Worm (Caenorhabditis elegans) whole organism, young adult: Measurements from ENCODE around the gene cTel54X.2.

Experiments used
- D2030.7 ChIP-seq: fragments of 200-800 bp; sonication (Bioruptor generic); IDR thresholded peaks from 2 replicates; pipeline ENCODE4 v1.3.6; 2022; ENCODE audit warnings: missing genetic modification reagents, missing genetic modification characterization, missing compliant biosample characterization
- F37B4.10 ChIP-seq: fragments of 200-800 bp; sonication (Bioruptor generic); IDR thresholded peaks from 2 replicates; pipeline ENCODE4 v1.3.6; 2022; ENCODE audit warnings: missing genetic modification characterization, missing compliant biosample characterization
- F52B5.7 ChIP-seq: sonication (generic microtip); optimal IDR thresholded peaks from 2 replicates; lab custom pipeline; 2016; ENCODE audit warnings: mild to moderate bottlenecking, missing genetic modification characterization, missing compliant biosample characterization
- K11D2.4 ChIP-seq: fragments of 200-800 bp; sonication (Bioruptor generic); IDR thresholded peaks from 2 replicates; pipeline ENCODE4 v1.3.6; 2022; ENCODE audit warnings: missing genetic modification reagents, missing genetic modification characterization, missing compliant biosample characterization
- K12H6.12 ChIP-seq: fragments of 200-800 bp; sonication (Bioruptor generic); optimal IDR thresholded peaks from 2 replicates; lab custom pipeline; 2018; ENCODE audit warnings: mild to moderate bottlenecking, missing genetic modification characterization, missing compliant biosample characterization
- Y79H2A.3 ChIP-seq: fragments of 200-800 bp; sonication (Bioruptor generic); conservative IDR thresholded peaks from 2 replicates; pipeline ENCODE4 v1.3.6; 2022; ENCODE audit warnings: missing genetic modification reagents, missing genetic modification characterization, missing compliant biosample characterization
- ama-1 ChIP-seq, 3 experiments: fragments of 150-350 bp in 1 of 3; sonication (generic microtip) in 2 of 3; optimal IDR thresholded peaks; 2 replicates each; lab custom pipeline; 2014 to 2018; ENCODE audit warnings: missing biosample characterization in 2 of 3, missing genetic modification characterization in 2 of 3, missing genetic modification reagents in 2 of 3
- aptf-3 ChIP-seq: fragments of 200-800 bp; sonication (Bioruptor generic); IDR thresholded peaks from 2 replicates; pipeline ENCODE4 v1.3.6; 2022; ENCODE audit warnings: missing genetic modification characterization, missing compliant biosample characterization
- atf-7 ChIP-seq: sonication (generic microtip); optimal IDR thresholded peaks from 2 replicates; lab custom pipeline; 2017; ENCODE audit warnings: mild to moderate bottlenecking, missing genetic modification characterization, missing compliant biosample characterization
- athp-1 ChIP-seq: sonication (generic microtip); optimal IDR thresholded peaks from 2 replicates; lab custom pipeline; 2017; ENCODE audit warnings: mild to moderate bottlenecking, missing genetic modification characterization, missing compliant biosample characterization
- ceh-100 ChIP-seq: fragments of 200-800 bp; sonication (Bioruptor generic); IDR thresholded peaks from 2 replicates; pipeline ENCODE4 v1.3.6; 2022; ENCODE audit warnings: missing genetic modification reagents, missing genetic modification characterization, missing compliant biosample characterization
- egl-18 ChIP-seq: fragments of 200-800 bp; sonication (Bioruptor generic); IDR thresholded peaks from 2 replicates; pipeline ENCODE4 v1.3.6; 2022; ENCODE audit warnings: missing genetic modification reagents, missing genetic modification characterization, missing compliant biosample characterization
- egl-44 ChIP-seq: fragments of 200-800 bp; sonication (Bioruptor generic); IDR thresholded peaks from 2 replicates; pipeline ENCODE4 v1.3.6; 2022; ENCODE audit warnings: missing genetic modification reagents, missing genetic modification characterization, missing compliant biosample characterization
- hmg-1.2 ChIP-seq: fragments of 200-800 bp; sonication (Bioruptor generic); IDR thresholded peaks from 2 replicates; pipeline ENCODE4 v1.3.6; 2022; ENCODE audit warnings: missing genetic modification reagents, missing genetic modification characterization, missing compliant biosample characterization
- hrde-1 ChIP-seq: sonication (generic microtip); optimal IDR thresholded peaks from 2 replicates; lab custom pipeline; 2016; ENCODE audit warnings: missing genetic modification characterization, mild to moderate bottlenecking, missing compliant biosample characterization, moderate library complexity, missing genotype, missing genetic modification reagents, borderline replicate concordance
- hsf-1 ChIP-seq: fragments of 200-800 bp; sonication (Bioruptor generic); IDR thresholded peaks from 2 replicates; pipeline ENCODE4 v1.3.6; 2022; ENCODE audit warnings: missing genetic modification reagents, missing genetic modification characterization, missing compliant biosample characterization
- lin-40 ChIP-seq: sonication (generic microtip); optimal IDR thresholded peaks from 2 replicates; lab custom pipeline; 2016; ENCODE audit warnings: missing genetic modification characterization, mild to moderate bottlenecking, missing compliant biosample characterization, missing genotype, missing genetic modification reagents
- lsy-27 ChIP-seq: sonication (generic microtip); optimal IDR thresholded peaks from 2 replicates; lab custom pipeline; 2017; ENCODE audit warnings: missing genetic modification characterization, mild to moderate bottlenecking, missing compliant biosample characterization, antibody characterized with exemption, missing genotype, borderline replicate concordance; ENCODE audit not compliant: insufficient read depth
- mes-4 ChIP-seq: sonication (generic microtip); optimal IDR thresholded peaks from 2 replicates; lab custom pipeline; 2016; ENCODE audit warnings: missing genotype, missing genetic modification characterization, missing compliant biosample characterization
- nfya-1 ChIP-seq: sonication (generic microtip); optimal IDR thresholded peaks from 2 replicates; lab custom pipeline; 2017; ENCODE audit warnings: antibody characterized with exemption, missing compliant biosample characterization, missing genetic modification characterization, borderline replicate concordance; ENCODE audit not compliant: insufficient read depth
- nhr-80 ChIP-seq: sonication (generic microtip); optimal IDR thresholded peaks from 2 replicates; lab custom pipeline; 2016; ENCODE audit warnings: missing genetic modification characterization, missing compliant biosample characterization
- nhr-90 ChIP-seq: sonication (generic microtip); optimal IDR thresholded peaks from 2 replicates; lab custom pipeline; 2016; ENCODE audit warnings: missing genotype, mild to moderate bottlenecking, missing genetic modification characterization, missing compliant biosample characterization
- pbrm-1 ChIP-seq: fragments of 200-800 bp; sonication (Bioruptor generic); IDR thresholded peaks from 2 replicates; pipeline ENCODE4 v1.3.6; 2022; ENCODE audit warnings: missing genetic modification reagents, missing genetic modification characterization, missing compliant biosample characterization
- rpc-1 ChIP-seq, 2 experiments: fragments of 150-350 bp in 1 of 2; sonication (generic microtip) in 1 of 2; optimal IDR thresholded peaks; 2 replicates each; lab custom pipeline; 2014 to 2018; ENCODE audit warnings: missing biosample characterization in 1 of 2, missing genetic modification characterization in 1 of 2, missing genetic modification reagents in 1 of 2, missing genotype in 1 of 2
- sdz-38 ChIP-seq: sonication (generic microtip); optimal IDR thresholded peaks from 2 replicates; lab custom pipeline; 2016; ENCODE audit warnings: missing genotype, missing genetic modification characterization, missing compliant biosample characterization
- snpc-1.1 ChIP-seq: sonication (generic microtip); optimal IDR thresholded peaks from 2 replicates; lab custom pipeline; 2017; ENCODE audit warnings: missing genetic modification characterization, mild to moderate bottlenecking, missing compliant biosample characterization, antibody characterized with exemption, moderate library complexity, missing genotype, missing genetic modification reagents; ENCODE audit not compliant: insufficient read depth
- snpc-4 ChIP-seq, 5 experiments: fragments of 150-350 bp in 1 of 5; sonication (generic microtip) in 4 of 5; optimal IDR thresholded peaks; 2 replicates each; lab custom pipeline; 2014 to 2018; ENCODE audit warnings: missing genetic modification characterization in 5 of 5, missing biosample characterization in 3 of 5, antibody characterized with exemption in 2 of 5, mild to moderate bottlenecking in 2 of 5, missing compliant biosample characterization in 2 of 5, missing genotype in 2 of 5, moderate library complexity in 2 of 5, missing genetic modification reagents in 1 of 5
- tbp1 ChIP-seq: fragments of 200-800 bp; sonication (Bioruptor generic); optimal IDR thresholded peaks from 2 replicates; lab custom pipeline; 2018; ENCODE audit warnings: mild to moderate bottlenecking, missing genetic modification characterization, missing compliant biosample characterization
- zfh-2 ChIP-seq: fragments of 200-800 bp; sonication (Bioruptor generic); conservative IDR thresholded peaks from 2 replicates; pipeline ENCODE4 v1.3.6; 2022; ENCODE audit warnings: missing genetic modification reagents, missing genetic modification characterization, missing compliant biosample characterization
- ztf-6 ChIP-seq: fragments of 200-800 bp; sonication (Bioruptor generic); IDR thresholded peaks from 2 replicates; pipeline ENCODE4 v1.3.6; 2022; ENCODE audit warnings: missing genetic modification reagents, missing genetic modification characterization, missing compliant biosample characterization

Gene cTel54X.2

DNA sequence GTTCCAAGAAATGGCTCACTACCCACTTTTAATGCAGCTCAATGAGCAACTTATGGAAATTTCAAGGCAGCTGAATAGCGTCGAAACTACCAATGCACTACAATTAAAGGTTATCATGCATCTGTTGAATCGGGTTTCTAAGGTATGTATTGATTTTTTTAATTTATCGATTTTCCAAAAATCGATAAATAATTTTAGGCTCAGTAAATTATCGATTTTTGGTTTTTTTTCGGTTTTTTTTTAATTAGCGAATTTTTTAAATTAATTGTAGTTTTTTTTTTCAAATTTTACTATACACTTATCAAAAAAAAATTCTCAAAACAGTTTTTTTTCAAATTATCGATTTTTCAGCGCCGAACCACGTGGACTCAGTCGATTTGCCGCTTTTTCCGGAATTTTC, 13.7 kb downstream of the cTel54X.2 start (continued):
- TF ChIP-seq K12H6.12 (tag; lab: Kevin White, UChicago) (no peak), snpc-1.1 (tag; lab: Kevin White, UChicago) (no peak), snpc-4 (GFP tag; optimal IDR thresholded peaks at IDR 0.05; lab: Kevin White, UChicago) (no peak), snpc-4 (tag; optimal IDR thresholded peaks at IDR 0.05; lab: Kevin White, UChicago) (no peak), tbp1 (GFP tag; lab: Kevin White, UChicago) (no peak)

DNA sequence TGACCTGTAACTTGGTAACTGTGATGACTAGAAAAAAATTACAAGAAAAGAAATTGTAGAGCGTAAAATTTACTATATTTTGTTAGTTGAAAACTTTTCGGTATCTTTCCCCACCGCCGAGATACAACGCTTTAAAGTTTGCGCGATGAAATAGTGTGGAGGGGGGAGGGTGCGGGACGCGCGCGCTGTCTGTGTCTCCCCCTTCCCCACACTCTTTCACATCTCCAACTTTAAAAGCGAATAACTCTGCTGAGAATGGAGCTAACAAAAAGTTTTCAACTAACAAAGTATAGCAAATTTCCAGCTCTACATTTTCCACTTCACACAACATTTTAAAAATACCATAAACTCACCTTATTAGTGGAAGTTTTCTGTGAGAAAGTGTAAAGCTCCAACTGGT, 14.5 kb downstream of the cTel54X.2 start:
- no peak for TF ChIP-seq hrde-1 (tag; lab: Kevin White, UChicago)
- peak; percentile 73 for TF ChIP-seq hmg-1.2 (GFP tag; lab: Robert Waterston, UW)

DNA sequence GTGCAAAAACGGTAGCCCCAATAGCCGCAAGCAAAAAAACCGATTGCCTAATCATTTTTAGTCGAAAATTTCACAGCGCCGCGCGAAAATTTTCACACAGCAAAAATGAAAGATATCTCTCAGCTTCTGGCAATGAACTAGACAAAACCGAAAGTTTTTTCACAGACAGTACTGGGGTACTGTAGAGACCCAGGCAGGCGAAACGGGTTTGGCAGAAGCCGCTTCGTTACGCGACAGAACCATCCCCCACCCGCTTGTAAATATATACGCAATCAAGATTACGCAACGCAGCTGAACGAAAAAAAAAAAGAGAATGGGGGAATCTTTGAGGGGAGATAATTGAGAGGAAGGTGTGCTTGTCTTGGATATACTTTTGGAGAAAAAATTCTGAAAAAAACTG, 16.4 kb downstream of the cTel54X.2 start, which contains the start of gene H10E21.4:
TSS of gene H10E21.4 (minus strand) at position 167 of the 400 bp plus-strand sequence.
- TF ChIP-seq sdz-38 (tag; lab: Kevin White, UChicago), result no peak
- no peak for TF ChIP-seq egl-44 (GFP tag; lab: Robert Waterston, UW)
- no peak for TF ChIP-seq Y79H2A.3
- TF ChIP-seq lin-40 (tag; lab: Kevin White, UChicago), result no peak
- TF ChIP-seq hsf-1 (GFP tag; lab: Robert Waterston, UW), result no peak
- TF ChIP-seq F52B5.7 (tag; lab: Kevin White, UChicago), result no peak
- no peak for TF ChIP-seq lsy-27
- no peak for TF ChIP-seq rpc-1 (optimal IDR thresholded peaks at IDR 0.05; lab: Kevin White, UChicago)
- no peak for TF ChIP-seq rpc-1 (tag; optimal IDR thresholded peaks at IDR 0.05; lab: Kevin White, UChicago)
- TF ChIP-seq D2030.7 (GFP tag; lab: Robert Waterston, UW), result no peak
- TF ChIP-seq F37B4.10 (GFP tag; lab: Robert Waterston, UW), result no peak
- no peak for TF ChIP-seq hmg-1.2 (GFP tag; lab: Robert Waterston, UW)
- no peak for TF ChIP-seq aptf-3 (GFP tag; lab: Robert Waterston, UW)
- TF ChIP-seq nhr-80 (tag; lab: Kevin White, UChicago), result no peak
- TF ChIP-seq, all 124 proteins: peak for 0

DNA sequence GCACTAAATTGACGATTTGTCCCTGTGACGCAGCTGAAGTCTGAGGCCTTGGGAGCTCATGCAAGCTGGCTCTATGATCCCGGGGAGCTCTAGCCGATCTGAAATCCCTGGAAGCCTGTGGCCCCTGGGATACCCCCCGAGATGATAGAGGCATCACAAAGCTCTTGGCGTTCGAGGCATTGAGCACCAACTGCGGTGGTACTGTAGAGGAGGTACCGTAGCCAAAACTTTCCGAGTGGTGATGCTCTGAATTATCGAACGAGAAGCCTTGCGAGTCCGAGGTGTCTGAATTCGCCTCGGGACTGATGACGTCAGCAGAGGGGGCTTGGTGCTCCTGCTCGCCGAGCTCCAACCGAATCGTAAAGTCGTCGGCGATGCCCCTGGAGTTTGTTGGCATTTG, 18.2 kb downstream of the cTel54X.2 start:
- peak; percentile 79 for TF ChIP-seq zfh-2 (GFP tag; lab: Robert Waterston, UW)
- TF ChIP-seq aptf-3 (GFP tag; lab: Robert Waterston, UW), result no peak
- no peak for TF ChIP-seq nhr-90
- TF ChIP-seq pbrm-1 (GFP tag; lab: Robert Waterston, UW), result no peak
- TF ChIP-seq K11D2.4 (GFP tag; lab: Robert Waterston, UW), result no peak
- no peak for TF ChIP-seq athp-1
- no peak for TF ChIP-seq ama-1 (optimal IDR thresholded peaks at IDR 0.05; lab: Kevin White, UChicago)
- TF ChIP-seq ama-1 (GFP tag; optimal IDR thresholded peaks at IDR 0.05; lab: Kevin White, UChicago), result peak in 1 of 2 experiments; percentile 17
- TF ChIP-seq mes-4 (tag; lab: Kevin White, UChicago), result no peak
- no peak for TF ChIP-seq nfya-1 (tag; lab: Kevin White, UChicago)
- no peak for TF ChIP-seq F37B4.10 (GFP tag; lab: Robert Waterston, UW)

DNA sequence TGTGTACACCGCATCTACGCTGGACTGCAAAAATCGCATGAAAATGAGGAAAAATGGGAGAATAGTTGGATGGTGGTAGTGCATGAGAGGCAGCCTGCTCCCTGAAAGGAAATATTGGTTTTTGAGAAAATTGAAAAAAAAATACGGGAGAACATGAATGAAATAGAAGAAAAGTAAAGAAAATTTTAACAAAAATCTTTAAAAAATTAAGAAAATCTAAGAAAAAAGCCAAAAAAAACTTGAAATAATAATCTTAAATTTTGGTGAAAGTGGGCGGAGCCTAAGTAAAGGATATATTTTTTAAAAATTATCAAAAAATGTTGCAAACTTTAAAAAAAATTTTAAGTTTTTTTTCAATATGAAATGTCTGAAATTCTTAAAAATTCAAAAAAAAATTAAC, 20.8 kb downstream of the cTel54X.2 start, which contains the start of gene H10E21.5:
TSS of gene H10E21.5 (minus strand) at position 101 of the 400 bp plus-strand sequence.
- TF ChIP-seq ceh-100, result no peak
- no peak for TF ChIP-seq atf-7
- no peak for TF ChIP-seq egl-18
- TF ChIP-seq ztf-6 (GFP tag; lab: Robert Waterston, UW), result no peak
